Fruit fly (Drosophila melanogaster) whole organism, embryonic: ENCODE data around the gene CG43245.

Source experiments
- Abd-B ChIP-seq: fragments of 200-800 bp; sonication (Bioruptor generic); optimal IDR thresholded peaks from 2 replicates; lab custom pipeline; 2018; ENCODE audit warnings: missing biosample characterization, mild to moderate bottlenecking, missing genetic modification characterization, moderate library complexity
- BtbVII ChIP-seq: fragments of 200-800 bp; sonication (Bioruptor generic); optimal IDR thresholded peaks from 3 replicates; lab custom pipeline; 2017; ENCODE audit warnings: missing biosample characterization, mild to moderate bottlenecking, missing genetic modification characterization
- CG11560 ChIP-seq: fragments of 200-800 bp; sonication (Bioruptor generic); IDR thresholded peaks from 3 replicates; pipeline ENCODE4 v1.3.6; 2022; ENCODE audit warnings: missing biosample characterization, missing genetic modification characterization
- CG12071 ChIP-seq: fragments of 200-800 bp; sonication (Bioruptor generic); optimal IDR thresholded peaks from 3 replicates; lab custom pipeline; 2018; ENCODE audit warnings: missing biosample characterization, mild to moderate bottlenecking, missing genetic modification characterization
- CG12104 ChIP-seq: fragments of 200-800 bp; sonication (Bioruptor generic); optimal IDR thresholded peaks from 3 replicates; lab custom pipeline; 2016; ENCODE audit warnings: missing biosample characterization, missing genetic modification characterization
- CG14050 ChIP-seq: fragments of 200-800 bp; sonication (Bioruptor generic); IDR thresholded peaks from 3 replicates; pipeline ENCODE4 v1.3.6; 2022; ENCODE audit warnings: missing biosample characterization, missing genetic modification characterization
- CG14441 ChIP-seq: fragments of 200-800 bp; sonication (Bioruptor generic); IDR thresholded peaks from 2 replicates; pipeline ENCODE4 v1.3.6; 2022; ENCODE audit warnings: missing biosample characterization, missing genetic modification characterization
- CG31224 ChIP-seq: fragments of 200-800 bp; sonication (Bioruptor generic); IDR thresholded peaks from 2 replicates; pipeline ENCODE4 v1.3.6; 2022; ENCODE audit warnings: missing biosample characterization, missing genetic modification characterization
- CG33557 ChIP-seq: fragments of 200-800 bp; sonication (Bioruptor generic); optimal IDR thresholded peaks from 2 replicates; lab custom pipeline; 2019; ENCODE audit warnings: missing biosample characterization, mild to moderate bottlenecking, missing genetic modification characterization, moderate library complexity
- CG3847 ChIP-seq: fragments of 200-800 bp; sonication (Bioruptor generic); IDR thresholded peaks from 2 replicates; pipeline ENCODE4 v1.3.6; 2022; ENCODE audit warnings: missing biosample characterization, missing genetic modification characterization
- CG4854 ChIP-seq: fragments of 200-800 bp; sonication (Bioruptor generic); optimal IDR thresholded peaks from 2 replicates; lab custom pipeline; 2016; ENCODE audit warnings: missing biosample characterization, missing genetic modification characterization, inconsistent platforms
- CG6683 ChIP-seq: fragments of 200-800 bp; sonication (Bioruptor generic); optimal IDR thresholded peaks from 2 replicates; lab custom pipeline; 2017; ENCODE audit warnings: missing biosample characterization, mild to moderate bottlenecking, missing genetic modification characterization, missing genetic modification reagents
- CG6689 ChIP-seq: fragments of 200-800 bp; sonication (Bioruptor generic); IDR thresholded peaks from 2 replicates; pipeline ENCODE4 v1.3.6; 2022; ENCODE audit warnings: missing biosample characterization, missing genetic modification characterization
- CG6791 ChIP-seq: fragments of 200-800 bp; sonication (Bioruptor generic); IDR thresholded peaks from 3 replicates; pipeline ENCODE4 v1.3.6; 2022; ENCODE audit warnings: missing biosample characterization, missing genetic modification characterization; ENCODE audit not compliant: partially characterized antibody
- CG7357 ChIP-seq: fragments of 200-800 bp; sonication (Bioruptor generic); IDR thresholded peaks from 3 replicates; pipeline ENCODE4 v1.3.6; 2022; ENCODE audit warnings: missing biosample characterization, missing genetic modification characterization
- CG8478 ChIP-seq: fragments of >200 bp; optimal IDR thresholded peaks from 2 replicates; lab custom pipeline; 2018
- CG9727 ChIP-seq: fragments of 200-800 bp; sonication (Bioruptor generic); optimal IDR thresholded peaks from 3 replicates; lab custom pipeline; 2017; ENCODE audit warnings: missing biosample characterization, mild to moderate bottlenecking, missing genetic modification characterization
- Dek ChIP-seq: fragments of 200-800 bp; sonication (Bioruptor generic); optimal IDR thresholded peaks from 3 replicates; lab custom pipeline; 2019; ENCODE audit warnings: missing biosample characterization, mild to moderate bottlenecking, missing genetic modification characterization, moderate library complexity
- ERR ChIP-seq: fragments of 200-800 bp; sonication (Bioruptor generic); optimal IDR thresholded peaks from 2 replicates; lab custom pipeline; 2016; ENCODE audit warnings: missing biosample characterization, missing genetic modification characterization
- Fer1 ChIP-seq: fragments of 200-800 bp; sonication (Bioruptor generic); optimal IDR thresholded peaks from 2 replicates; lab custom pipeline; 2017; ENCODE audit warnings: missing biosample characterization, mild to moderate bottlenecking, missing genetic modification characterization
- Hr3 ChIP-seq: fragments of 200-800 bp; sonication (Bioruptor generic); optimal IDR thresholded peaks from 3 replicates; lab custom pipeline; 2016; ENCODE audit warnings: missing biosample characterization, missing genetic modification characterization
- Mad ChIP-seq: fragments of 200-800 bp; sonication (Bioruptor generic); optimal IDR thresholded peaks from 2 replicates; lab custom pipeline; 2016; ENCODE audit warnings: missing biosample characterization, missing genetic modification characterization
- Max ChIP-seq: fragments of 200-800 bp; sonication (Bioruptor generic); optimal IDR thresholded peaks from 2 replicates; lab custom pipeline; 2016; ENCODE audit warnings: missing biosample characterization, mild to moderate bottlenecking, missing genetic modification characterization
- Mes4 ChIP-seq: fragments of 200-800 bp; sonication (Bioruptor generic); optimal IDR thresholded peaks from 2 replicates; lab custom pipeline; 2016; ENCODE audit warnings: missing biosample characterization, missing genetic modification characterization
- Sin3A ChIP-seq: fragments of >200 bp; optimal IDR thresholded peaks from 2 replicates; lab custom pipeline; 2018
- Spps ChIP-seq: fragments of 200-800 bp; sonication (Bioruptor generic); optimal IDR thresholded peaks from 2 replicates; lab custom pipeline; 2018; ENCODE audit warnings: missing biosample characterization, mild to moderate bottlenecking, missing genetic modification characterization
- Sry-δ ChIP-seq: fragments of 200-800 bp; sonication (Bioruptor generic); optimal IDR thresholded peaks from 2 replicates; lab custom pipeline; 2016; ENCODE audit warnings: missing biosample characterization, missing genetic modification characterization
- Trl ChIP-seq, 3 experiments: fragments of >200 bp in 2 of 3; fragments of 200-800 bp in 1 of 3; sonication (Bioruptor generic) in 1 of 3; optimal IDR thresholded peaks; 2 replicates in 1 of 3; 3 replicates in 2 of 3; lab custom pipeline; 2016 to 2017; ENCODE audit warnings: missing biosample characterization in 1 of 3, missing genetic modification characterization in 1 of 3
- ac ChIP-seq: fragments of 200-800 bp; sonication (Bioruptor generic); optimal IDR thresholded peaks from 3 replicates; lab custom pipeline; 2017; ENCODE audit warnings: missing biosample characterization, mild to moderate bottlenecking, missing genetic modification characterization
- ara ChIP-seq: fragments of 200-800 bp; sonication (Bioruptor generic); IDR thresholded peaks from 2 replicates; pipeline ENCODE4 v1.3.6; 2022; ENCODE audit warnings: missing biosample characterization, missing genetic modification characterization
- bcd ChIP-seq: fragments of 200-800 bp; sonication (Bioruptor generic); optimal IDR thresholded peaks from 2 replicates; lab custom pipeline; 2017; ENCODE audit warnings: missing biosample characterization, mild to moderate bottlenecking, missing genetic modification characterization
- chn ChIP-seq: fragments of 200-800 bp; sonication (Bioruptor generic); optimal IDR thresholded peaks from 2 replicates; lab custom pipeline; 2016; ENCODE audit warnings: missing biosample characterization, missing genetic modification characterization
- dati ChIP-seq: fragments of 200-800 bp; sonication (Bioruptor generic); IDR thresholded peaks from 2 replicates; pipeline ENCODE4 v1.3.6; 2022; ENCODE audit warnings: missing biosample characterization, missing genetic modification characterization
- dmrt11E ChIP-seq: fragments of 200-800 bp; sonication (Bioruptor generic); optimal IDR thresholded peaks from 3 replicates; lab custom pipeline; 2018; ENCODE audit warnings: missing biosample characterization, mild to moderate bottlenecking, missing genetic modification characterization, moderate library complexity
- ewg ChIP-seq: fragments of 200-800 bp; sonication (Bioruptor generic); optimal IDR thresholded peaks from 3 replicates; lab custom pipeline; 2017; ENCODE audit warnings: mild to moderate bottlenecking, missing biosample characterization, missing genetic modification reagents, missing genetic modification characterization
- eyg ChIP-seq: fragments of 200-800 bp; sonication (Bioruptor generic); optimal IDR thresholded peaks from 3 replicates; lab custom pipeline; 2016; ENCODE audit warnings: missing biosample characterization, missing genetic modification characterization
- gro ChIP-seq: fragments of 200-800 bp; sonication (Bioruptor generic); optimal IDR thresholded peaks from 2 replicates; lab custom pipeline; 2016; ENCODE audit warnings: missing biosample characterization, missing genetic modification characterization
- gsb ChIP-seq: fragments of 200-800 bp; sonication (Bioruptor generic); IDR thresholded peaks from 2 replicates; pipeline ENCODE4 v1.3.6; 2022; ENCODE audit warnings: missing biosample characterization, missing genetic modification characterization
- gsb-n ChIP-seq: fragments of 200-800 bp; sonication (Bioruptor generic); optimal IDR thresholded peaks from 3 replicates; lab custom pipeline; 2018; ENCODE audit warnings: missing biosample characterization, mild to moderate bottlenecking, missing genetic modification characterization
- ham ChIP-seq: fragments of 200-800 bp; sonication (Bioruptor generic); IDR thresholded peaks from 2 replicates; pipeline ENCODE4 v1.3.6; 2022; ENCODE audit warnings: missing biosample characterization, missing genetic modification characterization
- mld ChIP-seq: fragments of 200-800 bp; sonication (Bioruptor generic); IDR thresholded peaks from 3 replicates; pipeline ENCODE4 v1.3.6; 2022; ENCODE audit warnings: missing biosample characterization, missing genetic modification characterization; ENCODE audit not compliant: partially characterized antibody
- nau ChIP-seq: fragments of 200-800 bp; sonication (Bioruptor generic); optimal IDR thresholded peaks from 3 replicates; lab custom pipeline; 2017; ENCODE audit warnings: missing biosample characterization, mild to moderate bottlenecking, missing genetic modification characterization, missing genetic modification reagents
- pan ChIP-seq, 4 experiments: fragments of >200 bp in 3 of 4; fragments of 200-800 bp in 1 of 4; sonication (Bioruptor generic) in 1 of 4; optimal IDR thresholded peaks in 3 of 4; IDR thresholded peaks in 1 of 4; 2 replicates each; pipeline versions ENCODE4 v1.3.6 to Lab custom; 2017 to 2022; ENCODE audit warnings: missing biosample characterization in 2 of 4, missing genetic modification characterization in 2 of 4, mixed read lengths in 1 of 4
- pb ChIP-seq: fragments of 200-800 bp; sonication (Bioruptor generic); optimal IDR thresholded peaks from 3 replicates; lab custom pipeline; 2016; ENCODE audit warnings: missing biosample characterization, missing genetic modification characterization
- shn ChIP-seq: fragments of 200-800 bp; sonication (Bioruptor generic); optimal IDR thresholded peaks from 3 replicates; lab custom pipeline; 2016; ENCODE audit warnings: missing biosample characterization, missing genetic modification characterization
- unc-4 ChIP-seq: fragments of 200-800 bp; sonication (Bioruptor generic); IDR thresholded peaks from 2 replicates; pipeline ENCODE4 v1.3.6; 2022; ENCODE audit warnings: missing biosample characterization, missing genetic modification characterization; ENCODE audit not compliant: partially characterized antibody
- unpg ChIP-seq: fragments of 200-800 bp; sonication (Bioruptor generic); optimal IDR thresholded peaks from 3 replicates; lab custom pipeline; 2018; ENCODE audit warnings: missing biosample characterization, mild to moderate bottlenecking, missing genetic modification characterization, moderate library complexity
- zfh1 ChIP-seq: fragments of 200-800 bp; sonication (Bioruptor generic); IDR thresholded peaks from 3 replicates; pipeline ENCODE4 v1.3.6; 2022; ENCODE audit warnings: missing biosample characterization, missing genetic modification characterization

CG43245 gene

dm6 chr3L:10769218-10770018 lies 2.3 kb upstream of the CG43245 start (continued):
- TF ChIP-seq Mes4 (GFP tag; lab: Kevin White, UChicago) (no peak), CG6791 (GFP tag; lab: Robert Waterston, UW) (no peak), Abd-B (GFP tag; lab: Kevin White, UChicago) (peak; percentile 87), ac (GFP tag; lab: Kevin White, UChicago) (peak; percentile 93), dati (GFP tag; lab: Robert Waterston, UW) (0 out of 2 replicates have a peak, but pooled peaks have one; percentile 31), unpg (peak; percentile 91), eyg (GFP tag; lab: Kevin White, UChicago) (no peak), Hr3 (peak; percentile 90), gsb-n (tag; lab: Kevin White, UChicago) (peak; percentile 97), CG9727 (GFP tag; lab: Kevin White, UChicago) (peak; percentile 99), CG6689 (peak; percentile 94), CG11560 (no peak; the same call in 2 of the 3 replicates), CG3847 (GFP tag; lab: Robert Waterston, UW) (peak; percentile 59; the same call in 1 of the 2 replicates), unc-4 (GFP tag; lab: Robert Waterston, UW) (no peak), CG6683 (GFP tag; lab: Kevin White, UChicago) (peak; percentile 57), Max (GFP tag; lab: Kevin White, UChicago) (peak; percentile 82), CG4854 (GFP tag; lab: Kevin White, UChicago) (peak; percentile 21), mld (GFP tag; lab: Robert Waterston, UW) (no peak), ara (GFP tag; lab: Robert Waterston, UW) (peak; percentile 96), CG14050 (GFP tag; lab: Robert Waterston, UW) (peak; percentile 72; the same call in 2 of the 3 replicates), CG8478 (lab: Kevin White, UChicago) (no peak), Mad (peak; percentile 55), nau (GFP tag; lab: Kevin White, UChicago) (peak; percentile 54), shn (GFP tag; lab: Kevin White, UChicago) (no peak), Dek (tag; lab: Kevin White, UChicago) (peak; percentile 48), CG14441 (GFP tag; lab: Robert Waterston, UW) (peak; percentile 16; the same call in 1 of the 2 replicates), CG33557 (GFP tag; lab: Kevin White, UChicago) (peak; percentile 100), CG7357 (GFP tag; lab: Robert Waterston, UW) (peak; percentile 77; the same call in 2 of the 3 replicates), BtbVII (GFP tag; lab: Kevin White, UChicago) (peak; percentile 28), CG12104 (GFP tag; lab: Kevin White, UChicago) (peak; percentile 83), gsb (no peak; the same call in 1 of the 2 replicates), CG12071 (GFP tag; lab: Kevin White, UChicago) (no peak), Sry-δ (peak; percentile 12), Trl (optimal IDR thresholded peaks at IDR 0.05; lab: Kevin White, UChicago) (peak in 1 of 2 experiments; percentile 20), Trl (GFP tag; optimal IDR thresholded peaks at IDR 0.05; lab: Kevin White, UChicago) (peak; percentile 30), chn (GFP tag; lab: Kevin White, UChicago) (peak; percentile 72), Fer1 (GFP tag; lab: Kevin White, UChicago) (peak; percentile 13), pb (GFP tag; lab: Kevin White, UChicago) (peak; percentile 7), dmrt11E (tag; lab: Kevin White, UChicago) (peak; percentile 100), CG31224 (GFP tag; lab: Robert Waterston, UW) (peak; percentile 64), ham (no peak), Sin3A (lab: Kevin White, UChicago) (no peak), pan (optimal IDR thresholded peaks at IDR 0.05; lab: Kevin White, UChicago) (no peak), pan (GFP tag; optimal IDR thresholded peaks at IDR 0.05 in 1 of 2, IDR thresholded peaks at IDR 0.05 in 1 of 2) (peak in 1 of 2 experiments; percentile 77), bcd (GFP tag; lab: Kevin White, UChicago) (peak; percentile 83), ERR (GFP tag; lab: Kevin White, UChicago) (no peak), zfh1 (GFP tag; lab: Robert Waterston, UW) (peak; percentile 96), ewg (GFP tag; lab: Kevin White, UChicago) (peak; percentile 65), gro (GFP tag; lab: Kevin White, UChicago) (no peak), Spps (peak; percentile 98)
